Worm (Caenorhabditis elegans) whole organism, L1 larva: ENCODE data around the gene srbc-68.

Source experiments
- C04F5.9 ChIP-seq: sonication (generic microtip); optimal IDR thresholded peaks from 2 replicates; lab custom pipeline; 2016; ENCODE audit warnings: missing genetic modification characterization, missing compliant biosample characterization
- C34B4.2 ChIP-seq: sonication (generic microtip); optimal IDR thresholded peaks from 2 replicates; lab custom pipeline; 2017; ENCODE audit warnings: mild to moderate bottlenecking, missing genetic modification characterization, missing compliant biosample characterization
- aha-1 ChIP-seq: fragments of 150-350 bp; optimal IDR thresholded peaks from 2 replicates; lab custom pipeline; 2014; ENCODE audit warnings: missing biosample characterization, missing genetic modification characterization
- ceh-63 ChIP-seq: fragments of 200-800 bp; sonication (Bioruptor generic); optimal IDR thresholded peaks from 2 replicates; lab custom pipeline; 2018; ENCODE audit warnings: mild to moderate bottlenecking, missing genetic modification characterization, missing compliant biosample characterization
- ceh-8 ChIP-seq: fragments of 200-800 bp; sonication (Bioruptor generic); optimal IDR thresholded peaks from 2 replicates; lab custom pipeline; 2018; ENCODE audit warnings: mild to moderate bottlenecking, missing genetic modification characterization, moderate library complexity, missing compliant biosample characterization
- efl-3 ChIP-seq: fragments of 200-800 bp; sonication (Bioruptor generic); optimal IDR thresholded peaks from 2 replicates; lab custom pipeline; 2018; ENCODE audit warnings: mild to moderate bottlenecking, missing genetic modification characterization, missing compliant biosample characterization
- egl-27 ChIP-seq, 2 experiments: fragments of 150-350 bp in 1 of 2; sonication (generic microtip); optimal IDR thresholded peaks; 3 replicates each; lab custom pipeline; 2017 to 2018; ENCODE audit warnings: missing biosample characterization in 2 of 2, missing genetic modification characterization in 2 of 2, missing genetic modification reagents in 2 of 2
- elt-2 ChIP-seq: sonication (generic microtip); optimal IDR thresholded peaks from 2 replicates; lab custom pipeline; 2016; ENCODE audit warnings: missing genetic modification characterization, mild to moderate bottlenecking, inconsistent platforms, missing compliant biosample characterization, missing genetic modification reagents
- fkh-4 ChIP-seq: sonication (generic microtip); optimal IDR thresholded peaks from 2 replicates; lab custom pipeline; 2016; ENCODE audit warnings: missing compliant biosample characterization, missing genetic modification characterization, borderline replicate concordance
- fos-1 ChIP-seq: fragments of 150-350 bp; optimal IDR thresholded peaks from 2 replicates; lab custom pipeline; 2014; ENCODE audit warnings: missing biosample characterization, missing genetic modification characterization
- grh-1 ChIP-seq: fragments of 200-800 bp; sonication (Bioruptor generic); IDR thresholded peaks from 2 replicates; pipeline ENCODE4 v1.3.6; 2022; ENCODE audit warnings: missing genetic modification reagents, missing genetic modification characterization, missing compliant biosample characterization
- nhr-20 ChIP-seq: sonication (generic microtip); optimal IDR thresholded peaks from 2 replicates; lab custom pipeline; 2016; ENCODE audit warnings: mild to moderate bottlenecking, missing genetic modification characterization, missing compliant biosample characterization
- nhr-237 ChIP-seq: fragments of 150-350 bp; optimal IDR thresholded peaks from 2 replicates; lab custom pipeline; 2014; ENCODE audit warnings: missing biosample characterization, missing genetic modification characterization
- nhr-76 ChIP-seq: sonication (generic microtip); optimal IDR thresholded peaks from 2 replicates; lab custom pipeline; 2017; ENCODE audit warnings: missing biosample characterization, missing genetic modification characterization
- nhr-90 ChIP-seq: sonication (generic microtip); optimal IDR thresholded peaks from 2 replicates; lab custom pipeline; 2016; ENCODE audit warnings: mild to moderate bottlenecking, missing genetic modification characterization, missing compliant biosample characterization; ENCODE audit not compliant: poor library complexity
- skn-1 ChIP-seq: fragments of 150-350 bp; optimal IDR thresholded peaks from 2 replicates; lab custom pipeline; 2014; ENCODE audit warnings: missing biosample characterization, missing genetic modification characterization
- sptf-1 ChIP-seq: fragments of 150-350 bp; optimal IDR thresholded peaks from 2 replicates; lab custom pipeline; 2014; ENCODE audit warnings: missing biosample characterization, missing genetic modification characterization
- swsn-7 ChIP-seq: sonication (generic microtip); optimal IDR thresholded peaks from 2 replicates; lab custom pipeline; 2016; ENCODE audit warnings: missing genetic modification characterization, missing compliant biosample characterization
- tlp-1 ChIP-seq: fragments of 150-350 bp; optimal IDR thresholded peaks from 2 replicates; lab custom pipeline; 2014; ENCODE audit warnings: missing biosample characterization, missing genetic modification characterization
- unc-98 ChIP-seq: fragments of 200-800 bp; sonication (Bioruptor generic); IDR thresholded peaks from 2 replicates; pipeline ENCODE4 v1.3.6; 2022; ENCODE audit warnings: missing genetic modification characterization, missing compliant biosample characterization
- vab-15 ChIP-seq: sonication (generic microtip); optimal IDR thresholded peaks from 2 replicates; lab custom pipeline; 2017; ENCODE audit warnings: missing genotype, mild to moderate bottlenecking, missing genetic modification characterization, missing compliant biosample characterization
- zag-1 ChIP-seq: fragments of 150-350 bp; optimal IDR thresholded peaks from 2 replicates; lab custom pipeline; 2014; ENCODE audit warnings: missing biosample characterization, missing genetic modification characterization

srbc-68 gene

ce11 chrV:3505745-3506144, 40.7 kb downstream of the srbc-68 start (continued):
- TF ChIP-seq tlp-1: peak; percentile 48
- peak; percentile 91 for TF ChIP-seq elt-2 (tag; lab: Kevin White, UChicago)

ce11 chrV:3502038-3502437, 44.4 kb downstream of the srbc-68 start, which contains the start of the genes C07G3.8 and C07G3.10:
Gene C07G3.8, minus strand, starts transcription at chrV:3502138.
Gene C07G3.10, plus strand, starts transcription at chrV:3502307.
- TF ChIP-seq fkh-4 (no peak), zag-1 (tag; lab: Kevin White, UChicago) (no peak), nhr-90 (tag; lab: Kevin White, UChicago) (no peak), fos-1 (tag; lab: Kevin White, UChicago) (no peak), vab-15 (tag; lab: Kevin White, UChicago) (no peak), skn-1 (no peak), nhr-76 (tag; lab: Kevin White, UChicago) (no peak), ceh-8 (GFP tag; lab: Kevin White, UChicago) (no peak)

DNA sequence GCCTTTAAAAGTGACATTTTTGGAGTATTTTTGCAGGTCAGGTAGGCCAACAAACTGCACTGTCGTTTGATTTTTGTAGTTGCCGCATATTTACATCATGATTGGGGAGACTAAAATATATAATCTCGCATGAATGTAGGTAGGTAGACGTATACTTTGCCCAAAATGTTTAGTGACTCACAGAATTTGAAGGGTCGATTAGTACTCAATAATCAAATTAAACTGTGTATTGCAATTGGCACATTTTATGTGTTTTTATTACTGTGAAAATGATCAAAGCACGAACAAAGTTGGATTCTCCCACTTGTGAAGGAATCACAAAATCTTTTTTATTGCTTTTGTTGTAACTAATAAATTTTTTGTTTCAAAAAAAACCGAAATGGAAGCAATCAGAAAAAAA, 49.5 kb downstream of the srbc-68 start, which contains the start of gene C07G3.15:
C07G3.15 (minus strand) TSS at position 101 of the 400 bp plus-strand sequence.
- TF ChIP-seq aha-1 (tag; lab: Kevin White, UChicago): no peak
- no peak for TF ChIP-seq vab-15 (tag; lab: Kevin White, UChicago)
- TF ChIP-seq sptf-1 (tag; lab: Kevin White, UChicago): no peak
- no peak for TF ChIP-seq nhr-20
- no peak for TF ChIP-seq efl-3 (GFP tag; lab: Kevin White, UChicago)
- TF ChIP-seq grh-1 (GFP tag; lab: Robert Waterston, UW): no peak
- TF ChIP-seq nhr-76 (tag; lab: Kevin White, UChicago): no peak
- no peak for TF ChIP-seq C34B4.2 (tag; lab: Kevin White, UChicago)
- no peak for TF ChIP-seq unc-98 (GFP tag; lab: Robert Waterston, UW)
- no peak for TF ChIP-seq ceh-63 (GFP tag; lab: Kevin White, UChicago)
- no peak for TF ChIP-seq nhr-237 (tag; lab: Kevin White, UChicago)
- TF ChIP-seq swsn-7: no peak
- no peak for TF ChIP-seq egl-27 (tag; optimal IDR thresholded peaks at IDR 0.05; lab: Kevin White, UChicago)
- TF ChIP-seq C04F5.9 (tag; lab: Kevin White, UChicago): no peak
- no peak for TF ChIP-seq zag-1 (tag; lab: Kevin White, UChicago)
